Worm (Caenorhabditis elegans): Measurements from ENCODE around the gene C10A4.6.

DNA sequence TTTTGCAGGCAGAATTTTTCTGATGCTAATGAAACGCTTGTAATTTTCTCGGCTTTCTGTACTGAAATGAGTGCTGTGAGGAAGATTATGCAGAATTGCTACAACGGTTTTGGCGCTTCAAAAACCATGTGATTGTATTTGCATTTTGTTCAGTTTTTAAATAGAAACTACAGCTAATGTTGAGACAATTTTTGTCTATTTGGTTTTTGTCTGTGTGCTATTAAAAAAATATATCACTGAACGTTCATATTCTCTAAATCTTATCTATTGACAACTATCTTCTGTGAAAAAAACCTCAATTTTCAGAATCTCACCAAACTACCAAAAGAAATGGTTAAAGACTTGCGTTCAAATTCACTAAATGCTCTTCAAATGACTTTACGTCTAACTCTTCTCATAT is at the start of gene C10A4.6:
- TF ChIP-seq aly-2 (tag; optimal IDR thresholded peaks at IDR 0.05) (no peak), elt-2 (tag; optimal IDR thresholded peaks at IDR 0.05) (no peak), elt-1 (tag; optimal IDR thresholded peaks at IDR 0.05) (no peak), egl-27 (tag; optimal IDR thresholded peaks at IDR 0.05) (no peak), lin-15B (tag; optimal IDR thresholded peaks at IDR 0.05) (no peak), snpc-4 (tag; optimal IDR thresholded peaks at IDR 0.05) (no peak), ama-1 (optimal IDR thresholded peaks at IDR 0.05) (no peak), nhr-237 (tag; optimal IDR thresholded peaks at IDR 0.05) (no peak), ZK546.5 (tag; optimal IDR thresholded peaks at IDR 0.05) (no peak), mdl-1 (tag; optimal IDR thresholded peaks at IDR 0.05) (no peak), nhr-25 (tag; optimal IDR thresholded peaks at IDR 0.05) (no peak)

Measured in whole organism, L3 larva.